Worm (Caenorhabditis elegans): ENCODE measurements around the gene spt-5.

Gene spt-5

ce11 chrIV:12089551-12089950 is 38.3 kb downstream of the spt-5 start, which contains the start of gene F11A10.6:
F11A10.6 (minus strand) TSS chrIV:12089651.
- no peak for TF ChIP-seq nhr-11 (tag; optimal IDR thresholded peaks at IDR 0.05)
- TF ChIP-seq nhr-23 (tag; optimal IDR thresholded peaks at IDR 0.05): no peak
- TF ChIP-seq Y55F3AM.14 (GFP tag; optimal IDR thresholded peaks at IDR 0.05): no peak
- TF ChIP-seq unc-55 (GFP tag; optimal IDR thresholded peaks at IDR 0.05): no peak
- TF ChIP-seq nhr-129 (tag; optimal IDR thresholded peaks at IDR 0.05): no peak
- TF ChIP-seq C34F6.9 (tag; optimal IDR thresholded peaks at IDR 0.05): no peak
- no peak for TF ChIP-seq lin-11 (tag; optimal IDR thresholded peaks at IDR 0.05)
- TF ChIP-seq nhr-237 (tag; optimal IDR thresholded peaks at IDR 0.05): no peak
- no peak for TF ChIP-seq dmd-4 (tag; optimal IDR thresholded peaks at IDR 0.05)
- TF ChIP-seq lsy-2 (tag; optimal IDR thresholded peaks at IDR 0.05): no peak
- no peak for TF ChIP-seq ztf-11 (tag; optimal IDR thresholded peaks at IDR 0.05)
- TF ChIP-seq fos-1 (tag; optimal IDR thresholded peaks at IDR 0.05): no peak
- no peak for TF ChIP-seq F13H6.1 (tag; optimal IDR thresholded peaks at IDR 0.05)
- TF ChIP-seq blmp-1 (tag; optimal IDR thresholded peaks at IDR 0.05; ENCODE audit: insufficient read depth): no peak
- TF ChIP-seq elt-3 (tag; optimal IDR thresholded peaks at IDR 0.05): no peak
- TF ChIP-seq ztf-4 (tag; optimal IDR thresholded peaks at IDR 0.05): no peak
- no peak for TF ChIP-seq peb-1 (tag; optimal IDR thresholded peaks at IDR 0.05)
- TF ChIP-seq nhr-25 (tag; optimal IDR thresholded peaks at IDR 0.05): no peak
- no peak for TF ChIP-seq skn-1 (tag; optimal IDR thresholded peaks at IDR 0.05)

DNA sequence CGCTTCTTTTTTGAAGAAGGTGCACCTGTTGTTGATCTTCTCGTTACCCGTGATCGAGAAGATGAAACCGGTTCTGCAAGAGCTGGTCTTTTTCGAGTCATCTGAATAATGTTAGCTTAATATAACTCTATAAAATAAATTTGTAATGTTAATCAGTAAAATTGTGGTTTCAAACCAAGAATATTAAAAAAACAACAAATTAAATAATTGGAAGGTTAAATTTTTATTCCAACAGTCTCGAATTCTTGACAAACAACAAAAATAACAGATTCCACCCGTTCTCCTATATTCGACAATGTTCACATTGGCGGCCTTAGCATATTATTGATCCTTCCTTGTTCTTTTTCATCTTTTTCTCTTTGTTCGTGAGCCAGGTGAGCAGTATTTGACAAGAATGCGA is 40.8 kb downstream of the spt-5 start, which contains the start of gene mig-32:
TSS of gene mig-32 (minus strand) at position 101 of the 400 bp plus-strand sequence.
- TF ChIP-seq nhr-11 (tag; optimal IDR thresholded peaks at IDR 0.05) (no peak), nhr-25 (tag; optimal IDR thresholded peaks at IDR 0.05) (no peak), lin-39 (tag; optimal IDR thresholded peaks at IDR 0.05) (no peak), zag-1 (tag; optimal IDR thresholded peaks at IDR 0.05) (no peak), nhr-10 (tag; optimal IDR thresholded peaks at IDR 0.05) (no peak)

ce11 chrIV:12093384-12093783 is 42.1 kb downstream of the spt-5 start, which contains the start of gene cpsf-4:
cpsf-4 (minus strand) TSS chrIV:12093445.
- TF ChIP-seq ZK546.5 (tag; optimal IDR thresholded peaks at IDR 0.05): no peak
- TF ChIP-seq aly-2 (tag; optimal IDR thresholded peaks at IDR 0.05): no peak
- peak; percentile 20 for TF ChIP-seq unc-55 (GFP tag; optimal IDR thresholded peaks at IDR 0.05)
- TF ChIP-seq ztf-1 (GFP tag; conservative IDR thresholded peaks at IDR 0.05): no peak
- no peak for TF ChIP-seq snpc-4 (tag; optimal IDR thresholded peaks at IDR 0.05)
- TF ChIP-seq lsy-2 (tag; optimal IDR thresholded peaks at IDR 0.05): peak in 1 of 2 experiments; percentile 72

- TF ChIP-seq mbf-1 (tag; optimal IDR thresholded peaks at IDR 0.05) (no peak), nhr-129 (tag; optimal IDR thresholded peaks at IDR 0.05) (peak; percentile 46), zag-1 (tag; optimal IDR thresholded peaks at IDR 0.05) (no peak), gmeb-1 (tag; optimal IDR thresholded peaks at IDR 0.05) (no peak), ama-1 (optimal IDR thresholded peaks at IDR 0.05) (no peak), ceh-82 (tag; optimal IDR thresholded peaks at IDR 0.05) (no peak), ztf-4 (tag; optimal IDR thresholded peaks at IDR 0.05) (no peak), crh-2 (tag; optimal IDR thresholded peaks at IDR 0.05) (peak; percentile 13), unc-39 (tag; optimal IDR thresholded peaks at IDR 0.05) (no peak), egl-27 (tag; optimal IDR thresholded peaks at IDR 0.05) (no peak)
Measured at ce11 chrIV:12093819-12094218, 42.5 kb downstream of the spt-5 start, which contains the start of gene F11A10.5. F11A10.5 (plus strand) TSS chrIV:12094119.

DNA sequence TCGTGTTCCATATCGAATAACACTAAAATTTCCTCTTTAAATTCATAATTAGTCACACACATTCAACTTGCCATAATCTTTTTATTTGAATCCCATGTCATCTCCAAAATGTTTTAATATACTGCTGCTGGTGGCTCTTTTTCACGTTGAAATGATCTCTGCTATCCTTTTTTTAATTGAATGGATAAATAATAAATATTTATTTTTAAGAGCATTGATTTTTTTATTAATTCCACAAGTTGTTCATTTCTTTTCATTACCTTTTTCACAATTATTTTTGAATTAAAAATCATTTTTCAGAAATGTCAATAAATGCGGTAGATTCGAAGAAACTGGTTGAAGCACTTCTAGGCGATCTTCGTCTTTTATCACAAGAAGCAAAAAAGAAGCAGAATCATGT is 45.2 kb downstream of the spt-5 start, which contains the start of gene mon-2:
TSS of gene mon-2 (plus strand) at position 301 of the 400 bp plus-strand sequence.
- no peak for TF ChIP-seq skn-1 (tag; optimal IDR thresholded peaks at IDR 0.05)
- TF ChIP-seq zag-1 (tag; optimal IDR thresholded peaks at IDR 0.05): no peak
- no peak for TF ChIP-seq lin-39 (tag; optimal IDR thresholded peaks at IDR 0.05)
- no peak for TF ChIP-seq unc-55 (GFP tag; optimal IDR thresholded peaks at IDR 0.05)
- TF ChIP-seq nhr-21 (tag; optimal IDR thresholded peaks at IDR 0.05): no peak
- TF ChIP-seq snpc-4 (tag; optimal IDR thresholded peaks at IDR 0.05): no peak
- TF ChIP-seq nhr-25 (tag; optimal IDR thresholded peaks at IDR 0.05): no peak
- TF ChIP-seq ceh-82 (tag; optimal IDR thresholded peaks at IDR 0.05): no peak
- TF ChIP-seq unc-39 (tag; optimal IDR thresholded peaks at IDR 0.05): no peak
- TF ChIP-seq mab-5 (tag; optimal IDR thresholded peaks at IDR 0.05): no peak
- TF ChIP-seq blmp-1 (tag; optimal IDR thresholded peaks at IDR 0.05; ENCODE audit: insufficient read depth): no peak
- TF ChIP-seq ztf-4 (tag; optimal IDR thresholded peaks at IDR 0.05): no peak
- no peak for TF ChIP-seq C34F6.9 (tag; optimal IDR thresholded peaks at IDR 0.05)
- TF ChIP-seq lsy-2 (tag; optimal IDR thresholded peaks at IDR 0.05): no peak
- no peak for TF ChIP-seq mbf-1 (tag; optimal IDR thresholded peaks at IDR 0.05)
- no peak for TF ChIP-seq lin-13 (GFP tag; optimal IDR thresholded peaks at IDR 0.05)
